Fruit fly (Drosophila melanogaster) whole organism, pupa: ENCODE results near the gene SmydA-8.
A peak's percentile ranks its signal among the peaks of the same experiment; 100 is the strongest.

ENCODE experiments used
- CG10348 ChIP-seq: fragments of 200-800 bp; sonication (Bioruptor generic); IDR thresholded peaks from 2 replicates; pipeline ENCODE4 v1.3.6; 2022; ENCODE audit warnings: missing biosample characterization, missing genetic modification characterization
- CG12605 ChIP-seq: fragments of 200-800 bp; sonication (Bioruptor generic); IDR thresholded peaks from 2 replicates; pipeline ENCODE4 v1.3.6; 2022; ENCODE audit warnings: missing biosample characterization, missing genetic modification characterization
- CG13204 ChIP-seq: fragments of 200-800 bp; sonication (Bioruptor generic); optimal IDR thresholded peaks from 2 replicates; lab custom pipeline; 2018; ENCODE audit warnings: missing biosample characterization, mild to moderate bottlenecking, missing genetic modification characterization, moderate library complexity
- CG14655 ChIP-seq: fragments of 200-800 bp; sonication (Bioruptor generic); optimal IDR thresholded peaks from 3 replicates; lab custom pipeline; 2017; ENCODE audit warnings: mild to moderate bottlenecking, missing biosample characterization, missing genetic modification reagents, missing genetic modification characterization
- CG15710 ChIP-seq: fragments of 200-800 bp; sonication (Bioruptor generic); optimal IDR thresholded peaks from 2 replicates; lab custom pipeline; 2018; ENCODE audit warnings: missing biosample characterization, mild to moderate bottlenecking, missing genetic modification characterization, moderate library complexity
- CG17806 ChIP-seq: fragments of 200-800 bp; sonication (Bioruptor generic); optimal IDR thresholded peaks from 2 replicates; lab custom pipeline; 2018; ENCODE audit warnings: missing biosample characterization, mild to moderate bottlenecking, missing genetic modification characterization, moderate library complexity
- CG32121 ChIP-seq: fragments of 200-800 bp; sonication (Bioruptor generic); IDR thresholded peaks from 2 replicates; pipeline ENCODE4 v1.3.6; 2022; ENCODE audit warnings: missing biosample characterization, missing genetic modification characterization
- CG34367 ChIP-seq: fragments of 200-800 bp; sonication (Bioruptor generic); optimal IDR thresholded peaks from 2 replicates; lab custom pipeline; 2018; ENCODE audit warnings: missing biosample characterization, mild to moderate bottlenecking, missing genetic modification characterization
- CG4496 ChIP-seq: fragments of 200-800 bp; sonication (Bioruptor generic); IDR thresholded peaks from 3 replicates; pipeline ENCODE4 v1.3.6; 2022; ENCODE audit warnings: missing biosample characterization, missing genetic modification characterization
- CG8159 ChIP-seq: fragments of 200-800 bp; sonication (Bioruptor generic); optimal IDR thresholded peaks from 3 replicates; lab custom pipeline; 2018; ENCODE audit warnings: missing biosample characterization, mild to moderate bottlenecking, missing genetic modification characterization, moderate library complexity
- CG8301 ChIP-seq: fragments of 200-800 bp; sonication (Bioruptor generic); optimal IDR thresholded peaks from 2 replicates; lab custom pipeline; 2018; ENCODE audit warnings: missing biosample characterization, mild to moderate bottlenecking, missing genetic modification characterization
- CG9948 ChIP-seq: fragments of 200-800 bp; sonication (Bioruptor generic); optimal IDR thresholded peaks from 2 replicates; lab custom pipeline; 2018; ENCODE audit warnings: missing biosample characterization, mild to moderate bottlenecking, missing genetic modification characterization, moderate library complexity
- D1 ChIP-seq: fragments of 200-800 bp; sonication (Bioruptor generic); optimal IDR thresholded peaks from 2 replicates; lab custom pipeline; 2018; ENCODE audit warnings: missing biosample characterization, mild to moderate bottlenecking, missing genetic modification characterization, moderate library complexity
- EcR ChIP-seq: fragments of 200-800 bp; sonication (Bioruptor generic); optimal IDR thresholded peaks from 3 replicates; lab custom pipeline; 2019; ENCODE audit warnings: missing biosample characterization, missing genetic modification characterization, mild to moderate bottlenecking, moderate library complexity, missing genetic modification reagents
- Ets98B ChIP-seq: fragments of 200-800 bp; sonication (Bioruptor generic); IDR thresholded peaks from 2 replicates; pipeline ENCODE4 v1.3.6; 2022; ENCODE audit warnings: missing biosample characterization, missing genetic modification characterization
- Pif1A ChIP-seq: fragments of 200-800 bp; sonication (Bioruptor generic); optimal IDR thresholded peaks from 3 replicates; lab custom pipeline; 2016; ENCODE audit warnings: missing biosample characterization, missing genetic modification characterization
- Pif1B ChIP-seq: fragments of 200-800 bp; sonication (Bioruptor generic); optimal IDR thresholded peaks from 3 replicates; lab custom pipeline; 2016; ENCODE audit warnings: missing biosample characterization, missing genetic modification characterization
- Snoo ChIP-seq: fragments of 200-800 bp; sonication (Bioruptor generic); optimal IDR thresholded peaks from 3 replicates; lab custom pipeline; 2017; ENCODE audit warnings: missing biosample characterization, mild to moderate bottlenecking, missing genetic modification characterization, inconsistent platforms
- fd96Ca ChIP-seq: fragments of 200-800 bp; sonication (Bioruptor generic); IDR thresholded peaks from 3 replicates; pipeline ENCODE4 v1.3.6; 2022; ENCODE audit warnings: missing biosample characterization, missing genetic modification characterization
- gl ChIP-seq: fragments of 200-800 bp; sonication (Bioruptor generic); optimal IDR thresholded peaks from 2 replicates; lab custom pipeline; 2018; ENCODE audit warnings: missing biosample characterization, mild to moderate bottlenecking, missing genetic modification characterization
- rn ChIP-seq: fragments of 200-800 bp; sonication (Bioruptor generic); IDR thresholded peaks from 2 replicates; pipeline ENCODE4 v1.3.6; 2022; ENCODE audit warnings: missing biosample characterization, missing genetic modification characterization

Gene SmydA-8

DNA sequence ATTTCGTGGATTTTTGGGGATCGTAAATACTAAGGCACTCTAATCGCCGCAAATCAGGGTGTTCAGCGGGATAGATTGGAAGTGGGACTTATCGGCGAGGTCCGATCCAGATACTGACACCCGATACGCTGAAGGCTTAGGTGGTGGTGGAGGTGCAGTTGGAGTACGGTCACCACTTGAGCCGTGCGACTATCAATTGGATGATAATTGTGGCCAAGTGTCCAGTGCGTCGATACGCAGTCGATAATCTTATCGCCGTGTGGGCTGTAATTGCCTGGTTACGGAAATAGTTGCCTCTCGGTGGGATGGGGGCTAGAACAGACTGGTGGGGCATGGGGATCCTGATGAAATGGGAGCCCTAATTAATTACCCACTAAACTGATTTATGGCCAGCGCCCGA is 14.3 kb downstream of the SmydA-8 start:
- no peak for TF ChIP-seq rn (GFP tag; lab: Robert Waterston, UW)
- no peak for TF ChIP-seq CG15710 (tag; lab: Kevin White, UChicago)
- no peak for TF ChIP-seq CG10348 (GFP tag; lab: Robert Waterston, UW)
- TF ChIP-seq D1 (tag; lab: Kevin White, UChicago), result no peak
- TF ChIP-seq EcR (GFP tag; lab: Kevin White, UChicago), result no peak
- no peak for TF ChIP-seq CG13204 (GFP tag; lab: Kevin White, UChicago)
- no peak for TF ChIP-seq CG32121 (GFP tag; lab: Robert Waterston, UW)
- TF ChIP-seq Ets98B (GFP tag; lab: Robert Waterston, UW), result no peak
- no peak for TF ChIP-seq Pif1B
- TF ChIP-seq CG8301 (tag; lab: Kevin White, UChicago), result no peak
- TF ChIP-seq CG8159 (tag; lab: Kevin White, UChicago), result no peak
- TF ChIP-seq CG12605 (GFP tag; lab: Robert Waterston, UW), result no peak
- TF ChIP-seq CG17806 (tag; lab: Kevin White, UChicago), result no peak
- TF ChIP-seq CG14655 (GFP tag; lab: Kevin White, UChicago), result no peak
- TF ChIP-seq fd96Ca (GFP tag; lab: Robert Waterston, UW), result no peak
- no peak for TF ChIP-seq CG9948 (tag; lab: Kevin White, UChicago)
- TF ChIP-seq, all 21 proteins: peak for 0

DNA sequence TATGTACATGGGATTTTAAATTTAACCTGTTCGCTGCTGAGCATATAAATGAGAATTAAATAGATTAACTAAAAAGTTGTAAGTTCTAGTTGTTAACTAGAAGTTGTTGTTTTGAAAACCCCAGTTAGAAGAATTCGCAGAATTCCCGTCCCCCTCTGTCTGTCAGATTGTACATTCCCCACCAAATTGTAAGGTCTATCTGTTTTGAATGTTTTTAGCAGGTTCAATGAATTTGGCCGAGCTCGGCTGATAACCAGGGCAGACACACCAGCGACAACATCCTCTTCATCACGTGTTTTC is 15.4 kb downstream of the SmydA-8 start:
- TF ChIP-seq CG8301 (tag; lab: Kevin White, UChicago) (no peak), CG4496 (no peak), CG15710 (tag; lab: Kevin White, UChicago) (no peak), rn (GFP tag; lab: Robert Waterston, UW) (no peak), Pif1A (GFP tag; lab: Kevin White, UChicago) (no peak), gl (tag; lab: Kevin White, UChicago) (no peak), EcR (GFP tag; lab: Kevin White, UChicago) (no peak), D1 (tag; lab: Kevin White, UChicago) (no peak), Ets98B (GFP tag; lab: Robert Waterston, UW) (no peak), Snoo (tag; lab: Kevin White, UChicago) (no peak), CG8159 (tag; lab: Kevin White, UChicago) (no peak)

DNA sequence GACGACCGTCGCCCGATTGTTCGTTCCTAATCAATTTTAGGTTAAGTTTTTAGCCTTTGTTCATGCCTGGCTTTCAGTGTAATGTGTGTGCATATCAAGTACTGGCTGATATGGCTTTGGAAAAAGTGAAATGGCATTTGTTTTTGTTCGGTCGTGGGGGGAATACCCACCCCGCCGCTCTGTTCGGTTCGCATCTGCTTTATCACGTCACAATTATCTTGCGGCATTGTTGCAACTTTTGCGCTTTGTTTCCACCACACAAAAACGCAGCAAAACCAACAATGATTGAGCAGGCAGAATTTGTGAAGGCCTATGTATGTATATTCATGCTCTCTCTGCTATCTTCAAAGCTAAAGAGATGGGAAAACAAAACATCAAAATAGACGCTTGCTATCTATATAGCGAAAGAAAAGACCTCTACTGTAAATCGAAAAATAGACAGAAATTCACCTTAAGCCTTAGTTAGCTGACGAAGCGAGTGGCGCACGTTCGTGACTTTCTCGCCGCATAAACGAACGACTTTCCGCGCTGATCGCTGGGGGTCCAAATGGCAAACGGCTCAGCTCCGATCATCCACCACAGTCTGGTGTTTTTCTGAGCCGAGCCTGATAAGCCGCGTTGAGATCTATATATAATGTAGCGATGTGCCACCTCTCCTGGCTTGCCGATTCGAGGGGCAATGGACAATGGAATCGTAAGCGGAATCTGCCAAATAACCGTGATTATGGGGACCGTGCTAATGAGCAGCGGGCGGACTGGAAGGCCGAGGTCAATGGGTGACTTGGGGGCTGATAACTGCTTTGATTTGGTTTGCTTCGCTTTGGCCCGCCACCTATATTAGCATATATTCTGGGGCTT is 16.0 kb downstream of the SmydA-8 start:
- TF ChIP-seq CG8301 (tag; lab: Kevin White, UChicago) (no peak), CG14655 (GFP tag; lab: Kevin White, UChicago) (no peak), Ets98B (GFP tag; lab: Robert Waterston, UW) (peak; percentile 11; the same call in 1 of the 2 replicates), EcR (GFP tag; lab: Kevin White, UChicago) (peak; percentile 10)
- TF ChIP-seq, all 21 proteins: peak for 2

DNA sequence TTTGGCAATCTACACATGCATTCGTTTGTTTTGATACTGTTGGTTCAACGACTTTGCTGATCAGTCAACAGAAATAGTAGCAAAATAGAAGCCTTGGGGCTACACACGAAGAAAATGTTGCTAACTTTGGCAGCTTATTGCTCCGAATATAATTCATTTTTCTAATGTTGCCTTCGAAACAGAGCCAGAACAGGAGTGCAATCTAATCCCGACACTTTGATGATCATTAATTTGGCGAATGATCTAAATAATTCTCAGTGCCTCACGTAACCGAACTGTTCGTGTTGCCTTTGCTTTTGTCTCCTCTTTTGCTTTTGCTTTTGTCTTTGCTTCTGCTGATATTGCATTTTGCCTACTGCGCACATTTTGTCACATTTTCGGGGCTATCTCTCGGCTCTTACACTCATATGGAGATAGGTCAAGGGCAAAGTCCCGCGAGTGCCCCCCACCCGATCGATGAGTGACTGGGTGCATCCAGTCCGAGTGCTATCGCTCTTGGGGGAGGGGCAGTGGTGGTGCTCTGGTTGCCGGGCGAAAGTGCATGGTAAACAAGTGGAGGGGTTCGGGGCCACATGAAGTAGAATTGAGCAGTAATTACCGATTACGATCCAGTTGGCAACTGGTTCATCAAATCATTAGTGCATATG is 17.4 kb downstream of the SmydA-8 start:
- no peak for TF ChIP-seq Pif1B
- TF ChIP-seq CG34367 (tag; lab: Kevin White, UChicago), result no peak
- peak; percentile 50 for TF ChIP-seq EcR (GFP tag; lab: Kevin White, UChicago)
- peak; percentile 28 for TF ChIP-seq CG8159 (tag; lab: Kevin White, UChicago)
- peak; percentile 30 for TF ChIP-seq CG8301 (tag; lab: Kevin White, UChicago)
- no peak; the same call in 1 of the 2 replicates for TF ChIP-seq CG12605 (GFP tag; lab: Robert Waterston, UW)
- TF ChIP-seq Snoo (tag; lab: Kevin White, UChicago), result no peak
- no peak for TF ChIP-seq CG10348 (GFP tag; lab: Robert Waterston, UW)
- TF ChIP-seq CG14655 (GFP tag; lab: Kevin White, UChicago), result peak; percentile 38
- peak; percentile 35 for TF ChIP-seq CG17806 (tag; lab: Kevin White, UChicago)
- no peak for TF ChIP-seq D1 (tag; lab: Kevin White, UChicago)
- peak; percentile 24 for TF ChIP-seq CG15710 (tag; lab: Kevin White, UChicago)
- TF ChIP-seq Pif1A (GFP tag; lab: Kevin White, UChicago), result peak; percentile 33
- peak; percentile 74; the same call in 2 of the 3 replicates for TF ChIP-seq fd96Ca (GFP tag; lab: Robert Waterston, UW)
- peak; percentile 5 for TF ChIP-seq CG9948 (tag; lab: Kevin White, UChicago)
- no peak for TF ChIP-seq rn (GFP tag; lab: Robert Waterston, UW)
- TF ChIP-seq CG13204 (GFP tag; lab: Kevin White, UChicago), result no peak
- peak; percentile 17 for TF ChIP-seq gl (tag; lab: Kevin White, UChicago)
- peak; percentile 51 for TF ChIP-seq CG32121 (GFP tag; lab: Robert Waterston, UW)
- peak; percentile 81 for TF ChIP-seq CG4496
- TF ChIP-seq Ets98B (GFP tag; lab: Robert Waterston, UW), result peak; percentile 68
- TF ChIP-seq, all 21 proteins: peak for 13
